Worm (Caenorhabditis elegans): Measurements from ENCODE around the gene fbxa-67.

Gene fbxa-67

DNA sequence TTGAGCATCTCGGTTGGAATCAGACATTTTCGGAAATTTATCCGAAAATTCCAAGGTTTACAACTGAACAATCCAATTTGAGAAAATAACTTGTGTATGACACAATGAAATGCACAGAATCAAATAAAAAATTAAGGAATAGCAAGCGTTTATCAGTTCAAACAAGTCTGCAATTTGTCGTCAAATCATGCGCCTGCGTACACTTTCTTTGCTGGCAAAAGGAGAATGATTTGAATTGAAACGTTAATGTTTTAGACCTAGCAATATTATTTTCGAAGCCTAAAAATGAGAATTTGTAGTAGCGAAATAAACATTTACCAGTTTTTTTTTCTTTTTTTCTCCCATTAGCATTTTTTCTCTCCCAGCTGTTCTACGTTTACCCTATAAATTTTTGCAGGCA is at the start of gene fbxa-67, which contains the start of gene fbxa-11:
Gene fbxa-67 (minus strand): TSS at position 199 of the 400 bp plus-strand sequence.
Gene fbxa-11 (plus strand): TSS at position 398 of the 400 bp plus-strand sequence.
- no peak for TF ChIP-seq ZK337.2 (GFP tag; IDR thresholded peaks at IDR 0.05)
- peak; percentile 25 for TF ChIP-seq T20F7.1 (GFP tag; optimal IDR thresholded peaks at IDR 0.05)
- no peak for TF ChIP-seq fos-1 (tag; optimal IDR thresholded peaks at IDR 0.05)
- TF ChIP-seq dpl-1 (GFP tag; optimal IDR thresholded peaks at IDR 0.05), result peak; percentile 51
- TF ChIP-seq dve-1 (tag; optimal IDR thresholded peaks at IDR 0.05; ENCODE audit: insufficient read depth), result peak; percentile 21
- TF ChIP-seq dmd-8 (GFP tag; IDR thresholded peaks at IDR 0.05), result no peak

DNA sequence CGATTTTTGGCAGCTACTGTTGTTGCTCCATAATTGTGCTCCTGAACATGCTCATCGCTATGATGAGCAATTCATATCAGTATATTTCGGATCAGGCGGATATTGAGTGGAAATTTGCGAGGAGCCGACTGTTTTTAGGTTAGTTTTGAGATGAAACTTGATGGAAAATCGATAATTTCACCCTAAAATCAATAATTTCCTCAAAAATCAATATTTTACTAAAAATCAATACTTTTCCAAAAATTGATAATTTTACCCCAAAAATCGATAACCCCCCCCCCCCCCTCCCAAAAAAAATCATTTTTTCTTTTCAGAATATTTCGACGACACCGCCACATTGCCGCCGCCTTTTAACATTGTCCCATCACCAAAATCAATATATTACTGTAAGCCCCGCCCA is 48.4 kb upstream of the fbxa-67 start:
- no peak for TF ChIP-seq nhr-28 (tag; optimal IDR thresholded peaks at IDR 0.05)
- no peak for TF ChIP-seq daf-19 (GFP tag; conservative IDR thresholded peaks at IDR 0.05)
- no peak for TF ChIP-seq unc-62 (GFP tag; optimal IDR thresholded peaks at IDR 0.05 in 1 of 2)
- TF ChIP-seq unc-62 (tag; optimal IDR thresholded peaks at IDR 0.05), result no peak
- TF ChIP-seq ceh-28 (tag; optimal IDR thresholded peaks at IDR 0.05), result peak; percentile 66

DNA sequence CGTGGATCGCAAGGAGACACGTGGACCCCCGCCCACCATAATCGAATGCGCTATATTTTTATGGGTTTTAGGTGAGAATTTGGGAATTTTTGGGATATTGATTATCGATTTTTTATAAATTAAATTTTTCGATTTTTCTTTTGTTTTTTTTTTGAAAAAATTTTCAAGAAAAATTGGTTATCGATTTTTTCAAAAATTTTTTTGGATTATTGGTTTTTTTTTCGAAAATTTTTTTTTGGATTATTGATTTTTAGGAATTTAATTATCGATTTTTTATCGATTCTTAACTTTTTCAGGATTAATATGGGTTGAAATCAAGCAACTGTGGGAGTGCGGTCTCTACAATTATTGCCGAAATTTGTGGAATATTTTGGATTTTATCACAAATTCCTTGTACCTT is 46.1 kb upstream of the fbxa-67 start:
- peak; percentile 79 for TF ChIP-seq ceh-28 (tag; optimal IDR thresholded peaks at IDR 0.05)
- TF ChIP-seq unc-62 (GFP tag; optimal IDR thresholded peaks at IDR 0.05 in 1 of 2), result peak in 1 of 2 experiments; percentile 35
- TF ChIP-seq unc-62 (tag; optimal IDR thresholded peaks at IDR 0.05), result no peak
- TF ChIP-seq dmd-9 (GFP tag; IDR thresholded peaks at IDR 0.05), result no peak

DNA sequence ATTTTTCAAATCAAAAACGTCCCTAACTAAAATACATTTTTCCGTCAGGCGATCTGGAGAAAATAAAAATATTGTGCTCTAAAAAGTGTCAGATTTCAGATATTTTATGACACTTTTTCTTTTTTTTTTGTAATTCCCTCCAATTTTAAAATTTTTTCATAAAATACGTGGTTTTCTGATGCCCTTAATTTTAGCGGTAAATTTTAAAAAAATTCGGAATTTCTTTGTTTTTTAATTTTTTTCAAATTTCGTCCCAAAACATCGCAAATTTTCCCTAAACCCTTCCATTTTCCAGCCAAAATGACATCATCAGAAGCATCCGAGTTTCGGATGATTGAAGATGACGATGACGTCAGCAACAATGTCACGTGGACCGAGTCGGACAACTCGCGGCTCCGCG is 41.1 kb upstream of the fbxa-67 start, which contains the start of gene trp-2:
Gene trp-2 (plus strand): TSS at position 301 of the 400 bp plus-strand sequence.
- TF ChIP-seq ceh-82 (tag; optimal IDR thresholded peaks at IDR 0.05) (no peak), aha-1 (tag) (no peak), zip-2 (tag; optimal IDR thresholded peaks at IDR 0.05) (no peak), F26F4.8 (GFP tag; conservative IDR thresholded peaks at IDR 0.05) (no peak), vab-7 (GFP tag; IDR thresholded peaks at IDR 0.05) (no peak), ces-1 (GFP tag; optimal IDR thresholded peaks at IDR 0.05) (no peak), unc-62 (GFP tag; optimal IDR thresholded peaks at IDR 0.05 in 1 of 2) (no peak), unc-62 (tag; optimal IDR thresholded peaks at IDR 0.05) (no peak), spr-3 (GFP tag; optimal IDR thresholded peaks at IDR 0.05) (no peak), egl-43 (GFP tag; IDR thresholded peaks at IDR 0.05) (no peak), T26A8.4 (GFP tag; IDR thresholded peaks at IDR 0.05) (no peak), mdt-29 (GFP tag; IDR thresholded peaks at IDR 0.05) (no peak), nhr-111 (GFP tag; optimal IDR thresholded peaks at IDR 0.05) (no peak), hlh-30 (tag; optimal IDR thresholded peaks at IDR 0.05; ENCODE audit: insufficient read depth) (no peak), pha-4 (GFP tag; IDR thresholded peaks at IDR 0.05) (no peak), pha-4 (tag; optimal IDR thresholded peaks at IDR 0.05) (no peak)

DNA sequence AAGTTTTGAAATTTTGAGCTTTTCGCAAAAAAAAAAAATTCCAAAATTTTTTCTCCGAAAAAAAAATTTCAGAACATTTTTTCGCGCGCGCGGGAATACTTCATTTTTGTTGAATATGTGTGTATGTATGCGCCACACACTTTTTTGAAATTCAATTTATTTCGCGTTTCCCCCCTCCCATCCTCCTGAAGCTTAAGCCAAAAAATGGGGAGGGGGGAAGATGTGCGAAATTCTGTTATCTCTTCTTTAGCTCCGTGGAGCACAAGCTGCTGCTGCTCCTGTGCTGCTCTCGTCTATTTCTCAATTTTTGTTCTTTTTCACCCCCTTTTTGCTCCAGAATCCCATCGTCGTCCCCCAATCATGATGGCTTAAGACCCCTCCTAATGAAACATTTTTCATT is 39.1 kb upstream of the fbxa-67 start:
- TF ChIP-seq ces-1 (GFP tag; optimal IDR thresholded peaks at IDR 0.05) (peak; percentile 68), fkh-10 (GFP tag; optimal IDR thresholded peaks at IDR 0.05) (peak; percentile 42), dmd-8 (GFP tag; IDR thresholded peaks at IDR 0.05) (no peak), T20F7.1 (GFP tag; optimal IDR thresholded peaks at IDR 0.05) (no peak), unc-62 (GFP tag; optimal IDR thresholded peaks at IDR 0.05 in 1 of 2) (no peak), unc-62 (tag; optimal IDR thresholded peaks at IDR 0.05) (no peak), ctbp-1 (GFP tag; IDR thresholded peaks at IDR 0.05) (peak; percentile 32; the same call in 1 of the 2 replicates)

DNA sequence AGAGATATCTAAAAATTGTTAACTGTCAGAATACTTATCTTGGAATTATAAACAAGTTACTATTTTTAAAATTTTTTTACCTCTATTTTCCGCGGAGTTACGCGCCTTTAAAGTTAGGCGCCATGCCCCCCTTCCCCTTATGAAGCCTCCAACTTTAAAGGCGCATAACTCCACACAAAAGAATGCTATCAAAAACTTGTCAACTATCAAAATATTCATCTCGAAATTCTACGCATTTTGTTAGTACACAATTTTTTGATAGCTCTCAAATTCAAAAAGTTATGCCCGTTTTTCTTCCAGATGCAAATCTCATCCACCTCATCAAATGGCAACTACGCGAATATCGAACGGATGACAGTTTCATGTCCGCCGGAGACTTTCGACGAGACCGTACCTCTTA is 32.5 kb upstream of the fbxa-67 start, which contains the start of gene tbc-10:
Gene tbc-10 (plus strand): TSS at position 301 of the 400 bp plus-strand sequence.
- TF ChIP-seq rbr-2 (tag; optimal IDR thresholded peaks at IDR 0.05), result no peak

DNA sequence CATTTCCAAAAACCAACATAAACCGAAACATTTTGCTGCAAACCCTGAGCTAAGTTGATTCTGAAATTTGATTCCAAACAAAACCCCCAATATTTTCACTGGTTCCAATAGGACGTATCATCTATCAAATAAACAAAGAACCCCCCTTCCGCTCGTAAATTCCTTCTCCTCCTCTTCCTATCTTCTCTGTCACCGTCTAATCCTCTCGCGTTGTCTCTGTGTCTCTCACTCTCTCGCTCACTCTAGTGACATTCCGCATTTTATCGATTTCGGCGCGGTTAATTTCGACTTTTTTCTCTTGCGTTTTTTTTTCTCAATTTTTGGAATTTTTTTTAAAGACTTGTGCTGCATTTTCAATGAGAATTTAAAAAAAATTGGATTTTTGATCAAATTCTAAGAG is 31.5 kb upstream of the fbxa-67 start:
- TF ChIP-seq dmd-6 (GFP tag; IDR thresholded peaks at IDR 0.05) (peak; percentile 29; the same call in 1 of the 2 replicates), ceh-28 (tag; optimal IDR thresholded peaks at IDR 0.05) (peak; percentile 59), ceh-20 (GFP tag; IDR thresholded peaks at IDR 0.05) (no peak), nhr-6 (tag; optimal IDR thresholded peaks at IDR 0.05) (peak; percentile 17), nhr-111 (GFP tag; optimal IDR thresholded peaks at IDR 0.05) (no peak), dve-1 (tag; optimal IDR thresholded peaks at IDR 0.05; ENCODE audit: insufficient read depth) (peak; percentile 19), hlh-11 (tag; optimal IDR thresholded peaks at IDR 0.05) (peak; percentile 34), zfp-2 (tag; optimal IDR thresholded peaks at IDR 0.05) (no peak), hlh-30 (tag; optimal IDR thresholded peaks at IDR 0.05; ENCODE audit: insufficient read depth) (peak; percentile 43), spr-1 (tag; optimal IDR thresholded peaks at IDR 0.05) (no peak), hmg-1.1 (GFP tag; IDR thresholded peaks at IDR 0.05) (peak; percentile 59), daf-16 (GFP tag; optimal IDR thresholded peaks at IDR 0.05) (no peak), daf-16 (tag; optimal IDR thresholded peaks at IDR 0.05) (peak; percentile 50), unc-62 (GFP tag; optimal IDR thresholded peaks at IDR 0.05 in 1 of 2) (peak in 1 of 2 experiments; percentile 33), unc-62 (tag; optimal IDR thresholded peaks at IDR 0.05) (no peak), nhr-28 (tag; optimal IDR thresholded peaks at IDR 0.05) (peak; percentile 28), dpl-1 (GFP tag; optimal IDR thresholded peaks at IDR 0.05) (peak; percentile 15), Y105C5A.15 (GFP tag; IDR thresholded peaks at IDR 0.05) (no peak), aha-1 (tag) (peak; percentile 96)

All from whole organism, L4 larva.